Worm (Caenorhabditis elegans): ENCODE measurements around the gene C08H9.16.
A peak's percentile ranks its signal among the peaks of the same experiment; 100 is the strongest.

DNA sequence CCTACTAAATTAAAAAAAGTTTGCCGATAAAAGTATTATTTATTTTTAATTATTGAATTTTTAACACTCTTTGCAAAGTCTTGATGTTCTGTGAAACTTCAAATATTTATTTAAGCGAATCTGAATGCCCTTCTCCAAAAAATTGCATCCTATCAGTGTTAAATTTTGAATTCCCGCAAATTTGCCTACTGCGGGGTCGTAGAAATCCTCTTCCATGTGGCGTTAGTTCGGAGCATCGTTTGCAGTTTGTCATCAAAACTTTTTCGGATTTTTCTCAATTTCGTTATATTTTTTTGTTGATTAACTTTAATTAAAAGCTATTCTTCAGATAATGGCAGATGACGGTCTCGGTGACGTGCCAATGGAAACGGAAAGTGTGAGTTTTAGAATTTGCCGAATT lies 47.9 kb downstream of the C08H9.16 start, which contains the start of gene ufd-3:
- peak; percentile 69; the same call in 1 of the 2 replicates for TF ChIP-seq ztf-23 (GFP tag; IDR thresholded peaks at IDR 0.05)
- TF ChIP-seq klf-2 (GFP tag; conservative IDR thresholded peaks at IDR 0.05) = peak; percentile 73
- TF ChIP-seq cog-1 (tag; optimal IDR thresholded peaks at IDR 0.05) = peak; percentile 64
- peak; percentile 74; the same call in 1 of the 2 replicates for TF ChIP-seq flt-1 (GFP tag; IDR thresholded peaks at IDR 0.05)
- TF ChIP-seq ref-1 (GFP tag; conservative IDR thresholded peaks at IDR 0.05) = no peak

Measured in whole organism, midembryonic.